Fruit fly (Drosophila melanogaster): ENCODE data around the gene CG13667.

dm6 chr3L:8394132-8394531 is 11.1 kb upstream of the CG13667 start:
- TF ChIP-seq psq (GFP tag; optimal IDR thresholded peaks at IDR 0.05) = no peak
- no peak for TF ChIP-seq OdsH (GFP tag; optimal IDR thresholded peaks at IDR 0.05)
- TF ChIP-seq Abd-B (GFP tag; optimal IDR thresholded peaks at IDR 0.05) = no peak
- TF ChIP-seq br (GFP tag; optimal IDR thresholded peaks at IDR 0.05) = no peak

Measured in whole organism, wandering third instar larva.